Worm (Caenorhabditis elegans) whole organism, L2 larva: Measurements from ENCODE around the gene nstp-10.
A peak's percentile ranks its signal among the peaks of the same experiment; 100 is the strongest.

Experiments
- C34F6.9 ChIP-seq: fragments of 150-350 bp; optimal IDR thresholded peaks from 2 replicates; lab custom pipeline; 2014; ENCODE audit warnings: missing biosample characterization, missing genetic modification characterization
- F13H6.1 ChIP-seq: sonication (generic microtip); optimal IDR thresholded peaks from 2 replicates; lab custom pipeline; 2016; ENCODE audit warnings: missing genetic modification characterization, missing compliant biosample characterization
- ZK546.5 ChIP-seq: sonication (generic microtip); optimal IDR thresholded peaks from 2 replicates; lab custom pipeline; 2017; ENCODE audit warnings: missing biosample characterization, missing genetic modification characterization
- alr-1 ChIP-seq: fragments of 150-350 bp; optimal IDR thresholded peaks from 2 replicates; lab custom pipeline; 2014; ENCODE audit warnings: missing biosample characterization, missing genetic modification characterization
- aly-2 ChIP-seq: fragments of 150-350 bp; optimal IDR thresholded peaks from 2 replicates; lab custom pipeline; 2014; ENCODE audit warnings: missing biosample characterization, missing genetic modification characterization
- ama-1 ChIP-seq: fragments of 150-350 bp; optimal IDR thresholded peaks from 2 replicates; lab custom pipeline; 2018; ENCODE audit warnings: inconsistent platforms
- blmp-1 ChIP-seq: sonication (generic microtip); optimal IDR thresholded peaks from 2 replicates; lab custom pipeline; 2017; ENCODE audit warnings: missing genetic modification characterization, mild to moderate bottlenecking, missing compliant biosample characterization, antibody characterized with exemption, moderate library complexity; ENCODE audit not compliant: insufficient read depth
- crh-2 ChIP-seq: sonication (generic microtip); optimal IDR thresholded peaks from 2 replicates; lab custom pipeline; 2017; ENCODE audit warnings: missing biosample characterization, missing genetic modification characterization
- dmd-4 ChIP-seq: sonication (generic microtip); optimal IDR thresholded peaks from 2 replicates; lab custom pipeline; 2017; ENCODE audit warnings: missing biosample characterization, missing genetic modification characterization
- egl-27 ChIP-seq: sonication (generic microtip); optimal IDR thresholded peaks from 3 replicates; lab custom pipeline; 2017; ENCODE audit warnings: missing biosample characterization, missing genetic modification reagents, missing genetic modification characterization
- elt-1 ChIP-seq: fragments of 150-350 bp; optimal IDR thresholded peaks from 2 replicates; lab custom pipeline; 2014; ENCODE audit warnings: missing biosample characterization, missing genetic modification characterization
- elt-3 ChIP-seq: sonication (generic microtip); optimal IDR thresholded peaks from 2 replicates; lab custom pipeline; 2017; ENCODE audit warnings: missing biosample characterization, missing genetic modification characterization
- fos-1 ChIP-seq: fragments of 150-350 bp; optimal IDR thresholded peaks from 2 replicates; lab custom pipeline; 2014; ENCODE audit warnings: missing biosample characterization, missing genetic modification characterization
- gmeb-1 ChIP-seq: fragments of 150-350 bp; optimal IDR thresholded peaks from 2 replicates; lab custom pipeline; 2014; ENCODE audit warnings: missing biosample characterization, missing genetic modification characterization
- lin-11 ChIP-seq: fragments of 150-350 bp; sonication (generic microtip); optimal IDR thresholded peaks from 2 replicates; lab custom pipeline; 2014; ENCODE audit warnings: missing biosample characterization, missing genetic modification characterization, inconsistent platforms, mixed read lengths
- lin-13 ChIP-seq: fragments of 150-350 bp; optimal IDR thresholded peaks from 2 replicates; lab custom pipeline; 2014; ENCODE audit warnings: missing biosample characterization, missing genetic modification reagents, missing genetic modification characterization
- lin-39 ChIP-seq: fragments of 150-350 bp; optimal IDR thresholded peaks from 2 replicates; lab custom pipeline; 2014; ENCODE audit warnings: missing biosample characterization, missing genetic modification reagents, missing genetic modification characterization
- lsy-2 ChIP-seq, 2 experiments: fragments of 150-350 bp in 1 of 2; sonication (generic microtip) in 1 of 2; optimal IDR thresholded peaks; 2 replicates each; lab custom pipeline; 2014 to 2017; ENCODE audit warnings: missing biosample characterization in 2 of 2, missing genetic modification characterization in 2 of 2
- mab-5 ChIP-seq: fragments of 150-350 bp; optimal IDR thresholded peaks from 2 replicates; lab custom pipeline; 2014; ENCODE audit warnings: missing biosample characterization, missing genetic modification characterization
- mbf-1 ChIP-seq: sonication (generic microtip); optimal IDR thresholded peaks from 2 replicates; lab custom pipeline; 2017; ENCODE audit warnings: missing biosample characterization, missing genetic modification characterization
- mdl-1 ChIP-seq, 2 experiments: fragments of 150-350 bp in 1 of 2; sonication (generic microtip) in 1 of 2; optimal IDR thresholded peaks; 2 replicates each; lab custom pipeline; 2017; ENCODE audit warnings: missing biosample characterization in 2 of 2, missing genetic modification characterization in 2 of 2
- nhr-129 ChIP-seq: fragments of 150-350 bp; optimal IDR thresholded peaks from 2 replicates; lab custom pipeline; 2014; ENCODE audit warnings: missing biosample characterization, missing genetic modification characterization
- nhr-21 ChIP-seq: fragments of 150-350 bp; optimal IDR thresholded peaks from 2 replicates; lab custom pipeline; 2014; ENCODE audit warnings: missing biosample characterization, missing genetic modification characterization
- nhr-25 ChIP-seq: fragments of 150-350 bp; sonication (generic microtip); optimal IDR thresholded peaks from 3 replicates; lab custom pipeline; 2014; ENCODE audit warnings: missing biosample characterization, missing genetic modification characterization
- nhr-6 ChIP-seq: fragments of 150-350 bp; optimal IDR thresholded peaks from 2 replicates; lab custom pipeline; 2014; ENCODE audit warnings: missing biosample characterization, missing genetic modification characterization
- nhr-77 ChIP-seq: fragments of 150-350 bp; optimal IDR thresholded peaks from 2 replicates; lab custom pipeline; 2014; ENCODE audit warnings: missing biosample characterization, missing genetic modification characterization
- peb-1 ChIP-seq: fragments of 150-350 bp; optimal IDR thresholded peaks from 2 replicates; lab custom pipeline; 2014; ENCODE audit warnings: missing biosample characterization, missing genetic modification characterization
- sem-4 ChIP-seq: fragments of 150-350 bp; optimal IDR thresholded peaks from 2 replicates; lab custom pipeline; 2014; ENCODE audit warnings: missing biosample characterization, missing genetic modification reagents, missing genetic modification characterization
- skn-1 ChIP-seq: sonication (generic microtip); optimal IDR thresholded peaks from 2 replicates; lab custom pipeline; 2017; ENCODE audit warnings: missing biosample characterization, missing genetic modification characterization
- sma-3 ChIP-seq: sonication (generic microtip); optimal IDR thresholded peaks from 2 replicates; lab custom pipeline; 2016; ENCODE audit warnings: missing genetic modification reagents, missing genetic modification characterization, missing compliant biosample characterization
- sma-9 ChIP-seq, 2 experiments: fragments of 150-350 bp in 1 of 2; sonication (generic microtip) in 1 of 2; optimal IDR thresholded peaks; 2 replicates each; lab custom pipeline; 2014 to 2016; ENCODE audit warnings: missing genetic modification characterization in 2 of 2, mild to moderate bottlenecking in 1 of 2, missing biosample characterization in 1 of 2, missing compliant biosample characterization in 1 of 2, missing genetic modification reagents in 1 of 2, moderate library complexity in 1 of 2
- snpc-4 ChIP-seq: fragments of 150-350 bp; optimal IDR thresholded peaks from 2 replicates; lab custom pipeline; 2014; ENCODE audit warnings: missing biosample characterization, missing genetic modification characterization
- unc-39 ChIP-seq: fragments of 150-350 bp; optimal IDR thresholded peaks from 2 replicates; lab custom pipeline; 2014; ENCODE audit warnings: missing biosample characterization, missing genetic modification characterization
- unc-55 ChIP-seq: fragments of 150-350 bp; sonication (generic microtip); optimal IDR thresholded peaks from 3 replicates; lab custom pipeline; 2014; ENCODE audit warnings: missing biosample characterization, missing genetic modification reagents, missing genetic modification characterization
- unc-62 ChIP-seq: fragments of 150-350 bp; optimal IDR thresholded peaks from 2 replicates; lab custom pipeline; 2014; ENCODE audit warnings: missing biosample characterization, missing genetic modification reagents, missing genetic modification characterization

nstp-10 gene

DNA sequence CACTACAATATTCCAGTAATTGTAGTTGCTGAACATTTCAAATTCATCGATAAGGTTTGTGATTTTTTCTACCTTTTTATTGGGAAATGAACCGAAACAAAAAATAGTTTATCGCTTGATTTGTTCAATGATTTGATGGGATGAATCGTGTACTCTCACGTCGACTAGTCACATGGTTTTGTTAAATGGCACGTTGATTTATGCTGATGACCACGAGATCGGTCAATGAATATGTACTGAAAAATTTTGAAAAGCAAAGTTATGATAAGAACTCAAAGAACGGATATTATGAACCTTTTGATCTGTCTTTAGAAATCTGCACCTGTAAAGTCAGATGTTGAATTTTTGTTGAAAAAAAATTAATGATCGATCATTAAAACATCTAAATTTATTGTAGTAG, 33.4 kb downstream of the nstp-10 start (continued):
- TF ChIP-seq lin-13 (GFP tag; lab: Kevin White, UChicago), result no peak
- no peak for TF ChIP-seq elt-1 (tag; lab: Kevin White, UChicago)
- no peak for TF ChIP-seq dmd-4 (tag; lab: Kevin White, UChicago)
- no peak for TF ChIP-seq snpc-4 (tag; lab: Kevin White, UChicago)
- TF ChIP-seq alr-1 (tag; lab: Kevin White, UChicago), result no peak
- TF ChIP-seq egl-27 (tag; lab: Kevin White, UChicago), result no peak
- no peak for TF ChIP-seq fos-1 (tag; lab: Kevin White, UChicago)
- TF ChIP-seq unc-39, result no peak
- no peak for TF ChIP-seq elt-3 (tag; lab: Kevin White, UChicago)
- peak; percentile 69 for TF ChIP-seq sma-3 (GFP tag; lab: Kevin White, UChicago)
- TF ChIP-seq mab-5 (tag; lab: Kevin White, UChicago), result no peak
- no peak for TF ChIP-seq lin-11 (tag; lab: Kevin White, UChicago)
- peak; percentile 74 for TF ChIP-seq blmp-1 (tag; lab: Kevin White, UChicago)
- no peak for TF ChIP-seq unc-62 (GFP tag; lab: Kevin White, UChicago)
- TF ChIP-seq ama-1 (lab: Kevin White, UChicago), result no peak
- TF ChIP-seq F13H6.1 (tag; lab: Kevin White, UChicago), result no peak
- TF ChIP-seq mbf-1 (tag; lab: Kevin White, UChicago), result no peak
- peak; percentile 63 for TF ChIP-seq nhr-129 (tag; lab: Kevin White, UChicago)
- peak; percentile 97 for TF ChIP-seq nhr-21

DNA sequence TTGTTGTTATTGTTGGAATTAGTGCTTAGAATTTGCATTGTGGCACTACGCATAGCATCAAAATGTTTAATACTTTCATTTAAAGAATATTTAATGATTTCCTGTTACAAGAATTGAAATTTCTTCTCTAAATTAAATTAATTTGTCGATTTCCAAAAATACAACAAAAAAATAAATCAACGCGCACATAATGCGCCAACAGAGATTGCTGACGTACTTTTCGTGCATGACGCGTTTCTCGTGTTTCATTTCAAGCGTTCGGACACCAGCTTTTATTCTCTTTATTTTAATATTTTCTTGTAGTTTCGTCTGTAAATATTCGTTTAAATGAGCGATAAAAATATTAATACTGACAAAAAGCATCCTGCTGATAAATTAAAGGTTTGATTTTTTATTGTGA, 36.0 kb downstream of the nstp-10 start, which contains the start of gene eif-2Bdelta:
eif-2Bdelta (plus strand) TSS at position 235 of the 400 bp plus-strand sequence.
- TF ChIP-seq lsy-2 (tag; optimal IDR thresholded peaks at IDR 0.05; lab: Kevin White, UChicago) (peak; percentile 68 to 80), snpc-4 (tag; lab: Kevin White, UChicago) (peak; percentile 51), C34F6.9 (tag; lab: Kevin White, UChicago) (peak; percentile 82), nhr-77 (tag; lab: Kevin White, UChicago) (no peak), nhr-25 (peak; percentile 39), blmp-1 (tag; lab: Kevin White, UChicago) (no peak), gmeb-1 (tag; lab: Kevin White, UChicago) (peak; percentile 73), sma-3 (GFP tag; lab: Kevin White, UChicago) (peak; percentile 46), F13H6.1 (tag; lab: Kevin White, UChicago) (peak; percentile 38), sma-9 (GFP tag; optimal IDR thresholded peaks at IDR 0.05; lab: Kevin White, UChicago) (peak; percentile 74), sma-9 (tag; optimal IDR thresholded peaks at IDR 0.05; lab: Kevin White, UChicago) (no peak), crh-2 (tag; lab: Kevin White, UChicago) (peak; percentile 10), unc-39 (no peak), elt-1 (tag; lab: Kevin White, UChicago) (no peak), mab-5 (tag; lab: Kevin White, UChicago) (peak; percentile 58), sem-4 (tag; lab: Kevin White, UChicago) (no peak), lin-13 (GFP tag; lab: Kevin White, UChicago) (no peak)

ce11 chrV:9509597-9509996, 40.0 kb downstream of the nstp-10 start:
- TF ChIP-seq mab-5 (tag; lab: Kevin White, UChicago) (no peak), crh-2 (tag; lab: Kevin White, UChicago) (no peak), aly-2 (tag; lab: Kevin White, UChicago) (no peak), nhr-25 (no peak), snpc-4 (tag; lab: Kevin White, UChicago) (no peak), unc-55 (no peak), ZK546.5 (no peak), sma-3 (GFP tag; lab: Kevin White, UChicago) (no peak), nhr-6 (no peak), lsy-2 (tag; optimal IDR thresholded peaks at IDR 0.05; lab: Kevin White, UChicago) (no peak)

- TF ChIP-seq ama-1 (lab: Kevin White, UChicago), result no peak
- TF ChIP-seq mbf-1 (tag; lab: Kevin White, UChicago), result no peak
- TF ChIP-seq fos-1 (tag; lab: Kevin White, UChicago), result peak; percentile 17
Observed at ce11 chrV:9507742-9508141, 41.9 kb downstream of the nstp-10 start, which contains the start of gene acs-14. Gene acs-14 (plus strand): TSS chrV:9508132.

DNA sequence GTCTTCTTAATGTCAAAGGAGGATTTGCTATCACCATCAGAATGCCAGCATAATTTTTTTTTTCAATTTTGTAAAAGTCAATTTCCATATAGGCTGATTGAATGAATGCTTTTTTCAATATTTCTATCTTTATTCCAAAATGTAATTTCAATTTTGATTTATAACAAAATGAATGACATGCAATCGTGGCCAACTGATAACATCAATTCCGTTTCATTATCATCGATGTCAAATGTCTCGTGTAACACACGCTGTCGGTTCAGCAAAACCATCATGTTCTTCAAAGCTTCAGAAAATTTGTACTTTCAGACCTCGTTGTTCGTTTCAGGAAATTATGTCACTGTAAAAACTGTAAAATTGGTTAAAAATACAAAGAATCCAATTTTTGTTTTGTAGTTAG, 42.7 kb downstream of the nstp-10 start:
- TF ChIP-seq fos-1 (tag; lab: Kevin White, UChicago) (peak; percentile 78), mdl-1 (tag; optimal IDR thresholded peaks at IDR 0.05; lab: Kevin White, UChicago) (peak in 1 of 2 experiments; percentile 13), crh-2 (tag; lab: Kevin White, UChicago) (peak; percentile 10), skn-1 (tag; lab: Kevin White, UChicago) (no peak), peb-1 (tag; lab: Kevin White, UChicago) (no peak), lin-39 (tag; lab: Kevin White, UChicago) (no peak), sma-9 (GFP tag; optimal IDR thresholded peaks at IDR 0.05; lab: Kevin White, UChicago) (peak; percentile 30), sma-9 (tag; optimal IDR thresholded peaks at IDR 0.05; lab: Kevin White, UChicago) (no peak), sem-4 (tag; lab: Kevin White, UChicago) (no peak), nhr-25 (no peak)
